Worm (Caenorhabditis elegans) whole organism, young adult: ENCODE data around the gene snai-1.

ENCODE experiments used
- B0019.2 ChIP-seq: fragments of 200-800 bp; sonication (Bioruptor generic); conservative IDR thresholded peaks from 2 replicates; pipeline ENCODE4 v1.3.6; 2022; ENCODE audit warnings: missing genetic modification reagents, missing genetic modification characterization, missing compliant biosample characterization
- B0035.1 ChIP-seq: sonication (generic microtip); optimal IDR thresholded peaks from 2 replicates; lab custom pipeline; 2016; ENCODE audit warnings: missing genetic modification characterization, mild to moderate bottlenecking, missing compliant biosample characterization, missing genotype, missing genetic modification reagents
- C06A6.2 ChIP-seq: fragments of 200-800 bp; sonication (Bioruptor generic); conservative IDR thresholded peaks from 2 replicates; pipeline ENCODE4 v1.3.6; 2022; ENCODE audit warnings: missing genetic modification characterization, missing compliant biosample characterization
- F10E7.11 ChIP-seq: sonication (generic microtip); optimal IDR thresholded peaks from 2 replicates; lab custom pipeline; 2017; ENCODE audit warnings: mild to moderate bottlenecking, missing genetic modification characterization, moderate library complexity, missing compliant biosample characterization
- F23B12.7 ChIP-seq: sonication (generic microtip); optimal IDR thresholded peaks from 2 replicates; lab custom pipeline; 2017; ENCODE audit warnings: missing genetic modification characterization, mild to moderate bottlenecking, missing compliant biosample characterization, antibody characterized with exemption, moderate library complexity; ENCODE audit not compliant: insufficient read depth
- Y53G8AR.9 ChIP-seq: fragments of 200-800 bp; sonication (Bioruptor generic); conservative IDR thresholded peaks from 2 replicates; pipeline ENCODE4 v1.3.6; 2022; ENCODE audit warnings: missing genetic modification reagents, missing genetic modification characterization, missing compliant biosample characterization
- Y79H2A.3 ChIP-seq: fragments of 200-800 bp; sonication (Bioruptor generic); conservative IDR thresholded peaks from 2 replicates; pipeline ENCODE4 v1.3.6; 2022; ENCODE audit warnings: missing genetic modification reagents, missing genetic modification characterization, missing compliant biosample characterization
- ZK185.1 ChIP-seq: sonication (generic microtip); optimal IDR thresholded peaks from 2 replicates; lab custom pipeline; 2016; ENCODE audit warnings: mild to moderate bottlenecking, missing genetic modification characterization, missing compliant biosample characterization; ENCODE audit not compliant: poor library complexity, severe bottlenecking
- ama-1 ChIP-seq, 3 experiments: fragments of 150-350 bp in 1 of 3; sonication (generic microtip) in 2 of 3; optimal IDR thresholded peaks; 2 replicates each; lab custom pipeline; 2014 to 2018; ENCODE audit warnings: missing biosample characterization in 2 of 3, missing genetic modification characterization in 2 of 3, missing genetic modification reagents in 2 of 3
- atf-7 ChIP-seq: sonication (generic microtip); optimal IDR thresholded peaks from 2 replicates; lab custom pipeline; 2017; ENCODE audit warnings: mild to moderate bottlenecking, missing genetic modification characterization, missing compliant biosample characterization
- attf-3 ChIP-seq: fragments of 200-800 bp; sonication (Bioruptor generic); conservative IDR thresholded peaks from 2 replicates; pipeline ENCODE4 v1.3.6; 2022; ENCODE audit warnings: missing genetic modification reagents, missing genetic modification characterization, missing compliant biosample characterization
- attf-5 ChIP-seq: fragments of 200-800 bp; sonication (Bioruptor generic); optimal IDR thresholded peaks from 2 replicates; lab custom pipeline; 2018; ENCODE audit warnings: mild to moderate bottlenecking, missing genetic modification characterization, missing compliant biosample characterization
- cebp-1 ChIP-seq, 2 experiments: fragments of 200-800 bp in 1 of 2; sonication (Bioruptor generic) in 1 of 2; sonication (generic microtip) in 1 of 2; IDR thresholded peaks in 1 of 2; optimal IDR thresholded peaks in 1 of 2; 2 replicates each; pipeline versions ENCODE4 v1.3.6 to Lab custom; 2017 to 2022; ENCODE audit warnings: missing compliant biosample characterization in 2 of 2, missing genetic modification characterization in 2 of 2, mild to moderate bottlenecking in 1 of 2, missing genetic modification reagents in 1 of 2, moderate library complexity in 1 of 2
- cebp-2 ChIP-seq: fragments of 200-800 bp; sonication (Bioruptor generic); IDR thresholded peaks from 2 replicates; pipeline ENCODE4 v1.3.6; 2022; ENCODE audit warnings: missing genetic modification characterization, missing compliant biosample characterization
- ceh-40 ChIP-seq: fragments of 200-800 bp; sonication (Bioruptor generic); IDR thresholded peaks from 2 replicates; pipeline ENCODE4 v1.3.6; 2022; ENCODE audit warnings: missing genetic modification characterization, missing compliant biosample characterization
- ekl-4 ChIP-seq: fragments of 200-800 bp; sonication (Bioruptor generic); IDR thresholded peaks from 2 replicates; pipeline ENCODE4 v1.3.6; 2022; ENCODE audit warnings: missing genetic modification reagents, missing genetic modification characterization, missing compliant biosample characterization
- hrde-1 ChIP-seq: sonication (generic microtip); optimal IDR thresholded peaks from 2 replicates; lab custom pipeline; 2016; ENCODE audit warnings: missing genetic modification characterization, mild to moderate bottlenecking, missing compliant biosample characterization, moderate library complexity, missing genotype, missing genetic modification reagents, borderline replicate concordance
- let-526 ChIP-seq: fragments of 200-800 bp; sonication (Bioruptor generic); IDR thresholded peaks from 2 replicates; pipeline ENCODE4 v1.3.6; 2022; ENCODE audit warnings: missing genetic modification reagents, missing genetic modification characterization, missing compliant biosample characterization
- lin-26 ChIP-seq: fragments of 200-800 bp; sonication (Bioruptor generic); IDR thresholded peaks from 2 replicates; pipeline ENCODE4 v1.3.6; 2022; ENCODE audit warnings: missing genetic modification reagents, missing genetic modification characterization, missing compliant biosample characterization
- lin-40 ChIP-seq: sonication (generic microtip); optimal IDR thresholded peaks from 2 replicates; lab custom pipeline; 2016; ENCODE audit warnings: missing genetic modification characterization, mild to moderate bottlenecking, missing compliant biosample characterization, missing genotype, missing genetic modification reagents
- lin-54 ChIP-seq: fragments of 200-800 bp; sonication (Bioruptor generic); optimal IDR thresholded peaks from 2 replicates; lab custom pipeline; 2018; ENCODE audit warnings: mild to moderate bottlenecking, missing genetic modification characterization, missing compliant biosample characterization
- madf-3 ChIP-seq: fragments of 200-800 bp; sonication (Bioruptor generic); IDR thresholded peaks from 2 replicates; pipeline ENCODE4 v1.3.6; 2022; ENCODE audit warnings: missing genetic modification reagents, missing genetic modification characterization, missing compliant biosample characterization
- madf-8 ChIP-seq: fragments of 200-800 bp; sonication (Bioruptor generic); conservative IDR thresholded peaks from 2 replicates; pipeline ENCODE4 v1.3.6; 2022; ENCODE audit warnings: missing genetic modification reagents, missing genetic modification characterization, missing compliant biosample characterization
- nfyb-1 ChIP-seq: fragments of 200-800 bp; sonication (Bioruptor generic); IDR thresholded peaks from 2 replicates; pipeline ENCODE4 v1.3.6; 2022; ENCODE audit warnings: missing genetic modification reagents, missing genetic modification characterization, missing compliant biosample characterization
- nhr-120 ChIP-seq: fragments of 200-800 bp; sonication (Bioruptor generic); IDR thresholded peaks from 2 replicates; pipeline ENCODE4 v1.3.6; 2022; ENCODE audit warnings: missing genetic modification characterization, missing compliant biosample characterization
- nhr-27 ChIP-seq: fragments of 200-800 bp; sonication (Bioruptor generic); optimal IDR thresholded peaks from 2 replicates; lab custom pipeline; 2018; ENCODE audit warnings: mild to moderate bottlenecking, missing genetic modification characterization, moderate library complexity, missing compliant biosample characterization
- nhr-90 ChIP-seq: sonication (generic microtip); optimal IDR thresholded peaks from 2 replicates; lab custom pipeline; 2016; ENCODE audit warnings: missing genotype, mild to moderate bottlenecking, missing genetic modification characterization, missing compliant biosample characterization
- pbrm-1 ChIP-seq: fragments of 200-800 bp; sonication (Bioruptor generic); IDR thresholded peaks from 2 replicates; pipeline ENCODE4 v1.3.6; 2022; ENCODE audit warnings: missing genetic modification reagents, missing genetic modification characterization, missing compliant biosample characterization
- rcor-1 ChIP-seq: fragments of 200-800 bp; sonication (Bioruptor generic); IDR thresholded peaks from 2 replicates; pipeline ENCODE4 v1.3.6; 2022; ENCODE audit warnings: missing genetic modification reagents, missing genetic modification characterization, missing compliant biosample characterization
- repo-1 ChIP-seq: sonication (generic microtip); optimal IDR thresholded peaks from 2 replicates; lab custom pipeline; 2017; ENCODE audit warnings: mild to moderate bottlenecking, missing genetic modification characterization, missing compliant biosample characterization
- rpc-1 ChIP-seq, 2 experiments: fragments of 150-350 bp in 1 of 2; sonication (generic microtip) in 1 of 2; optimal IDR thresholded peaks; 2 replicates each; lab custom pipeline; 2014 to 2018; ENCODE audit warnings: missing biosample characterization in 1 of 2, missing genetic modification characterization in 1 of 2, missing genetic modification reagents in 1 of 2, missing genotype in 1 of 2
- sea-2 ChIP-seq: fragments of 200-800 bp; sonication (Bioruptor generic); IDR thresholded peaks from 2 replicates; pipeline ENCODE4 v1.3.6; 2022; ENCODE audit warnings: missing genetic modification characterization, missing compliant biosample characterization
- snpc-1.3 ChIP-seq: sonication (generic microtip); optimal IDR thresholded peaks from 2 replicates; lab custom pipeline; 2017; ENCODE audit warnings: missing genetic modification characterization, mild to moderate bottlenecking, missing compliant biosample characterization, antibody characterized with exemption, moderate library complexity, missing genotype, missing genetic modification reagents; ENCODE audit not compliant: insufficient read depth
- tbp1 ChIP-seq: fragments of 200-800 bp; sonication (Bioruptor generic); optimal IDR thresholded peaks from 2 replicates; lab custom pipeline; 2018; ENCODE audit warnings: mild to moderate bottlenecking, missing genetic modification characterization, missing compliant biosample characterization
- zim-3 ChIP-seq: sonication (generic microtip); optimal IDR thresholded peaks from 2 replicates; lab custom pipeline; 2017; ENCODE audit warnings: mild to moderate bottlenecking, missing genetic modification characterization, moderate library complexity, missing compliant biosample characterization

snai-1 gene

ce11 chrIV:295734-296201 lies 17.7 kb downstream of the snai-1 start (continued):
- TF ChIP-seq cebp-1 (GFP tag; IDR thresholded peaks at IDR 0.05; lab: Robert Waterston, UW) (no peak), cebp-1 (tag; optimal IDR thresholded peaks at IDR 0.05; lab: Kevin White, UChicago) (peak; percentile 33)

ce11 chrIV:294737-295136 lies 18.8 kb downstream of the snai-1 start:
- TF ChIP-seq lin-26 (0 out of 2 replicates have a peak, but pooled peaks have one; percentile 37), cebp-1 (GFP tag; IDR thresholded peaks at IDR 0.05; lab: Robert Waterston, UW) (no peak), cebp-1 (tag; optimal IDR thresholded peaks at IDR 0.05; lab: Kevin White, UChicago) (peak; percentile 10), attf-5 (GFP tag; lab: Kevin White, UChicago) (peak; percentile 9), rpc-1 (optimal IDR thresholded peaks at IDR 0.05; lab: Kevin White, UChicago) (no peak), rpc-1 (tag; optimal IDR thresholded peaks at IDR 0.05; lab: Kevin White, UChicago) (no peak), nfyb-1 (0 out of 2 replicates have a peak, but pooled peaks have one; percentile 25), nhr-120 (GFP tag; lab: Robert Waterston, UW) (0 out of 2 replicates have a peak, but pooled peaks have one; percentile 17), sea-2 (no peak), ama-1 (optimal IDR thresholded peaks at IDR 0.05; lab: Kevin White, UChicago) (no peak), ama-1 (GFP tag; optimal IDR thresholded peaks at IDR 0.05; lab: Kevin White, UChicago) (no peak), madf-3 (GFP tag; lab: Robert Waterston, UW) (0 out of 2 replicates have a peak, but pooled peaks have one; percentile 21)

- no peak for TF ChIP-seq nhr-90 (tag; lab: Kevin White, UChicago)
- 0 out of 2 replicates have a peak, but pooled peaks have one; percentile 5 for TF ChIP-seq cebp-2 (GFP tag; lab: Robert Waterston, UW)
- TF ChIP-seq F23B12.7 = no peak
- no peak for TF ChIP-seq Y79H2A.3 (GFP tag; lab: Robert Waterston, UW)
- TF ChIP-seq let-526 (GFP tag; lab: Robert Waterston, UW) = 0 out of 2 replicates have a peak, but pooled peaks have one; percentile 36
Observed at ce11 chrIV:293995-294700, 19.4 kb downstream of the snai-1 start.

ce11 chrIV:293163-293755 lies 20.3 kb downstream of the snai-1 start:
- no peak for TF ChIP-seq nhr-27
- TF ChIP-seq F10E7.11 (tag; lab: Kevin White, UChicago) = no peak
- TF ChIP-seq Y53G8AR.9 = 0 out of 2 replicates have a peak, but pooled peaks have one; percentile 65
- TF ChIP-seq snpc-1.3 (tag; lab: Kevin White, UChicago) = no peak
- TF ChIP-seq ceh-40 (GFP tag; lab: Robert Waterston, UW) = no peak
- TF ChIP-seq cebp-2 (GFP tag; lab: Robert Waterston, UW) = no peak
- no peak for TF ChIP-seq hrde-1
- no peak for TF ChIP-seq rcor-1

- peak; percentile 42 for TF ChIP-seq nhr-90 (tag; lab: Kevin White, UChicago)
- TF ChIP-seq lin-40 (tag; lab: Kevin White, UChicago) = peak; percentile 45
- peak; percentile 34 for TF ChIP-seq tbp1
- peak; percentile 53; the same call in 1 of the 2 replicates for TF ChIP-seq pbrm-1
- 0 out of 2 replicates have a peak, but pooled peaks have one; percentile 17 for TF ChIP-seq cebp-1 (GFP tag; IDR thresholded peaks at IDR 0.05; lab: Robert Waterston, UW)
- TF ChIP-seq cebp-1 (tag; optimal IDR thresholded peaks at IDR 0.05; lab: Kevin White, UChicago) = peak; percentile 47
- peak; percentile 79 for TF ChIP-seq atf-7 (tag; lab: Kevin White, UChicago)
- TF ChIP-seq B0019.2 (GFP tag; lab: Robert Waterston, UW) = no peak
- TF ChIP-seq C06A6.2 (GFP tag; lab: Robert Waterston, UW) = no peak; the same call in 1 of the 2 replicates
- TF ChIP-seq zim-3 (tag; lab: Kevin White, UChicago) = no peak
- TF ChIP-seq repo-1 (tag; lab: Kevin White, UChicago) = peak; percentile 68
- no peak for TF ChIP-seq madf-8 (GFP tag; lab: Robert Waterston, UW)
- TF ChIP-seq B0035.1 (tag; lab: Kevin White, UChicago) = no peak
- TF ChIP-seq lin-54 (GFP tag; lab: Kevin White, UChicago) = peak; percentile 20
- no peak for TF ChIP-seq attf-3
- peak; percentile 19 for TF ChIP-seq ZK185.1 (tag; lab: Kevin White, UChicago)
- TF ChIP-seq ekl-4 (GFP tag; lab: Robert Waterston, UW) = 0 out of 2 replicates have a peak, but pooled peaks have one; percentile 16
- TF ChIP-seq rpc-1 (optimal IDR thresholded peaks at IDR 0.05; lab: Kevin White, UChicago) = no peak
- no peak for TF ChIP-seq rpc-1 (tag; optimal IDR thresholded peaks at IDR 0.05; lab: Kevin White, UChicago)
- TF ChIP-seq F10E7.11 (tag; lab: Kevin White, UChicago) = no peak
Observed at ce11 chrIV:291851-292367, 21.6 kb downstream of the snai-1 start.
